Worm (Caenorhabditis elegans): Measurements from ENCODE around the gene srbc-5.

ce11 chrV:3299437-3299836, 39.3 kb downstream of the srbc-5 start:
- TF ChIP-seq lsy-2 (tag; optimal IDR thresholded peaks at IDR 0.05) (no peak), ceh-82 (tag; optimal IDR thresholded peaks at IDR 0.05) (no peak), zip-4 (GFP tag; optimal IDR thresholded peaks at IDR 0.05) (no peak), nhr-76 (tag; optimal IDR thresholded peaks at IDR 0.05) (no peak), snpc-4 (tag; optimal IDR thresholded peaks at IDR 0.05) (no peak), lin-14 (GFP tag; optimal IDR thresholded peaks at IDR 0.05) (no peak), nhr-11 (tag; optimal IDR thresholded peaks at IDR 0.05) (no peak), nhr-77 (tag; optimal IDR thresholded peaks at IDR 0.05) (no peak), ztf-4 (tag; optimal IDR thresholded peaks at IDR 0.05) (no peak)
